Fruit fly (Drosophila melanogaster) whole organism, pupa: ENCODE measurements around the gene TfIIEalpha.

Source experiments
- CG10348 ChIP-seq: fragments of 200-800 bp; sonication (Bioruptor generic); IDR thresholded peaks from 2 replicates; pipeline ENCODE4 v1.3.6; 2022; ENCODE audit warnings: missing biosample characterization, missing genetic modification characterization
- CG12605 ChIP-seq: fragments of 200-800 bp; sonication (Bioruptor generic); IDR thresholded peaks from 2 replicates; pipeline ENCODE4 v1.3.6; 2022; ENCODE audit warnings: missing biosample characterization, missing genetic modification characterization
- CG13204 ChIP-seq: fragments of 200-800 bp; sonication (Bioruptor generic); optimal IDR thresholded peaks from 2 replicates; lab custom pipeline; 2018; ENCODE audit warnings: missing biosample characterization, mild to moderate bottlenecking, missing genetic modification characterization, moderate library complexity
- CG14655 ChIP-seq: fragments of 200-800 bp; sonication (Bioruptor generic); optimal IDR thresholded peaks from 3 replicates; lab custom pipeline; 2017; ENCODE audit warnings: mild to moderate bottlenecking, missing biosample characterization, missing genetic modification reagents, missing genetic modification characterization
- CG15710 ChIP-seq: fragments of 200-800 bp; sonication (Bioruptor generic); optimal IDR thresholded peaks from 2 replicates; lab custom pipeline; 2018; ENCODE audit warnings: missing biosample characterization, mild to moderate bottlenecking, missing genetic modification characterization, moderate library complexity
- CG17806 ChIP-seq: fragments of 200-800 bp; sonication (Bioruptor generic); optimal IDR thresholded peaks from 2 replicates; lab custom pipeline; 2018; ENCODE audit warnings: missing biosample characterization, mild to moderate bottlenecking, missing genetic modification characterization, moderate library complexity
- CG32121 ChIP-seq: fragments of 200-800 bp; sonication (Bioruptor generic); IDR thresholded peaks from 2 replicates; pipeline ENCODE4 v1.3.6; 2022; ENCODE audit warnings: missing biosample characterization, missing genetic modification characterization
- CG34367 ChIP-seq: fragments of 200-800 bp; sonication (Bioruptor generic); optimal IDR thresholded peaks from 2 replicates; lab custom pipeline; 2018; ENCODE audit warnings: missing biosample characterization, mild to moderate bottlenecking, missing genetic modification characterization
- CG4496 ChIP-seq: fragments of 200-800 bp; sonication (Bioruptor generic); IDR thresholded peaks from 3 replicates; pipeline ENCODE4 v1.3.6; 2022; ENCODE audit warnings: missing biosample characterization, missing genetic modification characterization
- CG8159 ChIP-seq: fragments of 200-800 bp; sonication (Bioruptor generic); optimal IDR thresholded peaks from 3 replicates; lab custom pipeline; 2018; ENCODE audit warnings: missing biosample characterization, mild to moderate bottlenecking, missing genetic modification characterization, moderate library complexity
- CG8301 ChIP-seq: fragments of 200-800 bp; sonication (Bioruptor generic); optimal IDR thresholded peaks from 2 replicates; lab custom pipeline; 2018; ENCODE audit warnings: missing biosample characterization, mild to moderate bottlenecking, missing genetic modification characterization
- CG9948 ChIP-seq: fragments of 200-800 bp; sonication (Bioruptor generic); optimal IDR thresholded peaks from 2 replicates; lab custom pipeline; 2018; ENCODE audit warnings: missing biosample characterization, mild to moderate bottlenecking, missing genetic modification characterization, moderate library complexity
- D1 ChIP-seq: fragments of 200-800 bp; sonication (Bioruptor generic); optimal IDR thresholded peaks from 2 replicates; lab custom pipeline; 2018; ENCODE audit warnings: missing biosample characterization, mild to moderate bottlenecking, missing genetic modification characterization, moderate library complexity
- EcR ChIP-seq: fragments of 200-800 bp; sonication (Bioruptor generic); optimal IDR thresholded peaks from 3 replicates; lab custom pipeline; 2019; ENCODE audit warnings: missing biosample characterization, missing genetic modification characterization, mild to moderate bottlenecking, moderate library complexity, missing genetic modification reagents
- Ets98B ChIP-seq: fragments of 200-800 bp; sonication (Bioruptor generic); IDR thresholded peaks from 2 replicates; pipeline ENCODE4 v1.3.6; 2022; ENCODE audit warnings: missing biosample characterization, missing genetic modification characterization
- Pif1A ChIP-seq: fragments of 200-800 bp; sonication (Bioruptor generic); optimal IDR thresholded peaks from 3 replicates; lab custom pipeline; 2016; ENCODE audit warnings: missing biosample characterization, missing genetic modification characterization
- Pif1B ChIP-seq: fragments of 200-800 bp; sonication (Bioruptor generic); optimal IDR thresholded peaks from 3 replicates; lab custom pipeline; 2016; ENCODE audit warnings: missing biosample characterization, missing genetic modification characterization
- Snoo ChIP-seq: fragments of 200-800 bp; sonication (Bioruptor generic); optimal IDR thresholded peaks from 3 replicates; lab custom pipeline; 2017; ENCODE audit warnings: missing biosample characterization, mild to moderate bottlenecking, missing genetic modification characterization, inconsistent platforms
- fd96Ca ChIP-seq: fragments of 200-800 bp; sonication (Bioruptor generic); IDR thresholded peaks from 3 replicates; pipeline ENCODE4 v1.3.6; 2022; ENCODE audit warnings: missing biosample characterization, missing genetic modification characterization
- gl ChIP-seq: fragments of 200-800 bp; sonication (Bioruptor generic); optimal IDR thresholded peaks from 2 replicates; lab custom pipeline; 2018; ENCODE audit warnings: missing biosample characterization, mild to moderate bottlenecking, missing genetic modification characterization
- rn ChIP-seq: fragments of 200-800 bp; sonication (Bioruptor generic); IDR thresholded peaks from 2 replicates; pipeline ENCODE4 v1.3.6; 2022; ENCODE audit warnings: missing biosample characterization, missing genetic modification characterization

TfIIEalpha gene

dm6 chr3L:11678313-11678817, 3.5 kb upstream of the TfIIEalpha start:
- no peak for TF ChIP-seq Ets98B (GFP tag; lab: Robert Waterston, UW)
- no peak for TF ChIP-seq rn (GFP tag; lab: Robert Waterston, UW)
- TF ChIP-seq CG4496 (GFP tag; lab: Robert Waterston, UW) = no peak
- TF ChIP-seq CG14655 (GFP tag; lab: Kevin White, UChicago) = no peak
- no peak for TF ChIP-seq fd96Ca (GFP tag; lab: Robert Waterston, UW)
- TF ChIP-seq CG9948 (tag; lab: Kevin White, UChicago) = no peak
- no peak for TF ChIP-seq Pif1B
- TF ChIP-seq CG32121 = no peak
- no peak for TF ChIP-seq EcR (GFP tag; lab: Kevin White, UChicago)
- TF ChIP-seq CG13204 = no peak
- TF ChIP-seq CG10348 (GFP tag; lab: Robert Waterston, UW) = no peak
- TF ChIP-seq Pif1A (GFP tag; lab: Kevin White, UChicago) = no peak
- no peak for TF ChIP-seq CG15710 (tag; lab: Kevin White, UChicago)
- no peak for TF ChIP-seq gl (tag; lab: Kevin White, UChicago)
- no peak for TF ChIP-seq CG12605 (GFP tag; lab: Robert Waterston, UW)
- no peak for TF ChIP-seq D1
- no peak for TF ChIP-seq CG17806 (tag; lab: Kevin White, UChicago)
- no peak for TF ChIP-seq CG8159 (tag; lab: Kevin White, UChicago)
- no peak for TF ChIP-seq CG8301

- peak; percentile 1 for TF ChIP-seq CG8301
- TF ChIP-seq CG8159 (tag; lab: Kevin White, UChicago) = no peak
- peak; percentile 76 for TF ChIP-seq CG4496 (GFP tag; lab: Robert Waterston, UW)
- no peak for TF ChIP-seq CG9948 (tag; lab: Kevin White, UChicago)
- no peak for TF ChIP-seq Pif1B
- TF ChIP-seq Pif1A (GFP tag; lab: Kevin White, UChicago) = peak; percentile 44
- no peak for TF ChIP-seq CG13204
- TF ChIP-seq EcR (GFP tag; lab: Kevin White, UChicago) = no peak
- peak; percentile 38 for TF ChIP-seq CG14655 (GFP tag; lab: Kevin White, UChicago)
- peak; percentile 74; the same call in 2 of the 3 replicates for TF ChIP-seq fd96Ca (GFP tag; lab: Robert Waterston, UW)
- no peak for TF ChIP-seq CG10348 (GFP tag; lab: Robert Waterston, UW)
- TF ChIP-seq D1 = no peak
- TF ChIP-seq CG32121 = peak; percentile 72
- peak; percentile 42; the same call in 1 of the 2 replicates for TF ChIP-seq rn (GFP tag; lab: Robert Waterston, UW)
- TF ChIP-seq Ets98B (GFP tag; lab: Robert Waterston, UW) = peak; percentile 79
These were observed 1.5 kb upstream of the TfIIEalpha start, which contains the start of gene CG32085 for dm6 chr3L:11680298-11680697. Gene CG32085 (minus strand): TSS chr3L:11680344.

dm6 chr3L:11683819-11684521, 2.1 kb downstream of the TfIIEalpha start, which contains the start of gene Sugb:
Gene Sugb (plus strand): TSS chr3L:11683980.
- TF ChIP-seq rn (GFP tag; lab: Robert Waterston, UW) (no peak), CG17806 (tag; lab: Kevin White, UChicago) (peak; percentile 30), CG12605 (GFP tag; lab: Robert Waterston, UW) (peak; percentile 74), Ets98B (GFP tag; lab: Robert Waterston, UW) (peak; percentile 82), Snoo (tag; lab: Kevin White, UChicago) (peak; percentile 51), CG13204 (no peak), CG8159 (tag; lab: Kevin White, UChicago) (no peak), gl (tag; lab: Kevin White, UChicago) (no peak), CG34367 (tag; lab: Kevin White, UChicago) (peak; percentile 57), CG10348 (GFP tag; lab: Robert Waterston, UW) (no peak), fd96Ca (GFP tag; lab: Robert Waterston, UW) (no peak; the same call in 1 of the 3 replicates), CG4496 (GFP tag; lab: Robert Waterston, UW) (peak; percentile 81), CG32121 (peak; percentile 81), CG14655 (GFP tag; lab: Kevin White, UChicago) (no peak), Pif1B (peak; percentile 60), Pif1A (GFP tag; lab: Kevin White, UChicago) (peak; percentile 82), D1 (peak; percentile 16), CG15710 (tag; lab: Kevin White, UChicago) (peak; percentile 56), EcR (GFP tag; lab: Kevin White, UChicago) (peak; percentile 16), CG9948 (tag; lab: Kevin White, UChicago) (no peak), CG8301 (no peak)

- no peak for TF ChIP-seq Snoo (tag; lab: Kevin White, UChicago)
These were observed 2.6 kb downstream of the TfIIEalpha start for dm6 chr3L:11684522-11684851.

dm6 chr3L:11685876-11686275, 4.0 kb downstream of the TfIIEalpha start:
- TF ChIP-seq Ets98B (GFP tag; lab: Robert Waterston, UW) (no peak), D1 (no peak), CG8159 (tag; lab: Kevin White, UChicago) (no peak), Pif1B (no peak), CG14655 (GFP tag; lab: Kevin White, UChicago) (no peak), gl (tag; lab: Kevin White, UChicago) (no peak), CG8301 (no peak), fd96Ca (GFP tag; lab: Robert Waterston, UW) (no peak), CG4496 (GFP tag; lab: Robert Waterston, UW) (no peak), CG13204 (no peak), CG32121 (no peak), EcR (GFP tag; lab: Kevin White, UChicago) (no peak), CG12605 (GFP tag; lab: Robert Waterston, UW) (no peak), CG17806 (tag; lab: Kevin White, UChicago) (no peak), CG34367 (tag; lab: Kevin White, UChicago) (no peak), Pif1A (GFP tag; lab: Kevin White, UChicago) (no peak), CG9948 (tag; lab: Kevin White, UChicago) (no peak), Snoo (tag; lab: Kevin White, UChicago) (no peak), CG15710 (tag; lab: Kevin White, UChicago) (no peak)
